Fruit fly (Drosophila melanogaster) S2 (cell line): ENCODE results near the gene CG14195.

Experiments
- CG8478 ChIP-seq: fragments of >200 bp; optimal IDR thresholded peaks from 2 replicates; lab custom pipeline; 2018
- CTCF ChIP-seq, 2 experiments: fragments of >200 bp; optimal IDR thresholded peaks; 2 replicates each; lab custom pipeline; 2018

The CG14195 gene

dm6 chrX:19211982-19212381 is at the start of gene CG14195:
Gene CG14195, minus strand, starts transcription at chrX:19212082.
- TF ChIP-seq CG8478 (lab: Kevin White, UChicago) = no peak
- no peak for TF ChIP-seq CTCF (optimal IDR thresholded peaks at IDR 0.05; lab: Kevin White, UChicago)

- TF ChIP-seq CTCF (optimal IDR thresholded peaks at IDR 0.05; lab: Kevin White, UChicago) = peak; percentile 55 to 71
- no peak for TF ChIP-seq CG8478 (lab: Kevin White, UChicago)
Measured at dm6 chrX:19261071-19261470, 49.2 kb upstream of the CG14195 start, which contains the start of gene rictor. Gene rictor, minus strand, starts transcription at chrX:19261240.

dm6 chrX:19260696-19260989 is 48.8 kb upstream of the CG14195 start:
- TF ChIP-seq CTCF (optimal IDR thresholded peaks at IDR 0.05; lab: Kevin White, UChicago) (no peak), CG8478 (lab: Kevin White, UChicago) (no peak)

- TF ChIP-seq CG8478 (lab: Kevin White, UChicago) = no peak
- TF ChIP-seq CTCF (optimal IDR thresholded peaks at IDR 0.05; lab: Kevin White, UChicago) = no peak
Measured at dm6 chrX:19259802-19260695, 48.2 kb upstream of the CG14195 start.

- TF ChIP-seq CTCF (optimal IDR thresholded peaks at IDR 0.05; lab: Kevin White, UChicago) (no peak), CG8478 (lab: Kevin White, UChicago) (no peak)
Measured at dm6 chrX:19250151-19250550, 38.3 kb upstream of the CG14195 start.

dm6 chrX:19249339-19249738 is 37.5 kb upstream of the CG14195 start:
- TF ChIP-seq CTCF (optimal IDR thresholded peaks at IDR 0.05; lab: Kevin White, UChicago) (no peak), CG8478 (lab: Kevin White, UChicago) (no peak)

dm6 chrX:19248426-19249217 is 36.7 kb upstream of the CG14195 start, which contains the start of gene Hs3st-B:
Gene Hs3st-B, plus strand, starts transcription at chrX:19248639.
- TF ChIP-seq CTCF (optimal IDR thresholded peaks at IDR 0.05; lab: Kevin White, UChicago) (no peak), CG8478 (lab: Kevin White, UChicago) (no peak)

dm6 chrX:19247200-19248052 is 35.5 kb upstream of the CG14195 start, which contains the start of gene CG7992:
Gene CG7992, minus strand, starts transcription at chrX:19247250.
- TF ChIP-seq CG8478 (lab: Kevin White, UChicago) (no peak), CTCF (optimal IDR thresholded peaks at IDR 0.05; lab: Kevin White, UChicago) (no peak)

dm6 chrX:19243379-19243834 is 31.5 kb upstream of the CG14195 start, which contains the start of gene CG7889:
Gene CG7889, plus strand, starts transcription at chrX:19243631.
- no peak for TF ChIP-seq CG8478 (lab: Kevin White, UChicago)

- peak; percentile 31 to 42 for TF ChIP-seq CTCF (optimal IDR thresholded peaks at IDR 0.05; lab: Kevin White, UChicago)
- TF ChIP-seq CG8478 (lab: Kevin White, UChicago) = no peak
Measured at dm6 chrX:19241790-19242373, 30.0 kb upstream of the CG14195 start, which contains the start of gene CG14196. Gene CG14196, minus strand, starts transcription at chrX:19241840.

dm6 chrX:19240230-19240839 is 28.5 kb upstream of the CG14195 start:
- TF ChIP-seq CTCF (optimal IDR thresholded peaks at IDR 0.05; lab: Kevin White, UChicago) (no peak), CG8478 (lab: Kevin White, UChicago) (no peak)

- no peak for TF ChIP-seq CG8478 (lab: Kevin White, UChicago)
- no peak for TF ChIP-seq CTCF (optimal IDR thresholded peaks at IDR 0.05; lab: Kevin White, UChicago)
Measured at dm6 chrX:19239365-19239764, 27.5 kb upstream of the CG14195 start.

- TF ChIP-seq CG8478 (lab: Kevin White, UChicago) (no peak), CTCF (optimal IDR thresholded peaks at IDR 0.05; lab: Kevin White, UChicago) (no peak)
Measured at dm6 chrX:19238613-19239012, 26.7 kb upstream of the CG14195 start.
